Worm (Caenorhabditis elegans) whole organism, L1 larva: ENCODE measurements around the gene shc-3.

Experiments used
- C04F5.9 ChIP-seq: sonication (generic microtip); optimal IDR thresholded peaks from 2 replicates; lab custom pipeline; 2016; ENCODE audit warnings: missing genetic modification characterization, missing compliant biosample characterization
- C34B4.2 ChIP-seq: sonication (generic microtip); optimal IDR thresholded peaks from 2 replicates; lab custom pipeline; 2017; ENCODE audit warnings: mild to moderate bottlenecking, missing genetic modification characterization, missing compliant biosample characterization
- aha-1 ChIP-seq: fragments of 150-350 bp; optimal IDR thresholded peaks from 2 replicates; lab custom pipeline; 2014; ENCODE audit warnings: missing biosample characterization, missing genetic modification characterization
- ceh-63 ChIP-seq: fragments of 200-800 bp; sonication (Bioruptor generic); optimal IDR thresholded peaks from 2 replicates; lab custom pipeline; 2018; ENCODE audit warnings: mild to moderate bottlenecking, missing genetic modification characterization, missing compliant biosample characterization
- dpl-1 ChIP-seq, 3 experiments: fragments of 150-350 bp in 2 of 3; sonication (generic microtip) in 1 of 3; optimal IDR thresholded peaks; 2 replicates each; lab custom pipeline; 2014 to 2017; ENCODE audit warnings: missing biosample characterization in 3 of 3, missing genetic modification characterization in 3 of 3, missing genetic modification reagents in 3 of 3
- dsc-1 ChIP-seq: sonication (generic microtip); optimal IDR thresholded peaks from 2 replicates; lab custom pipeline; 2016; ENCODE audit warnings: mild to moderate bottlenecking, missing genetic modification characterization, missing compliant biosample characterization
- efl-1 ChIP-seq, 4 experiments: fragments of 150-350 bp; optimal IDR thresholded peaks in 3 of 4; peaks in 1 of 4; 1 replicate in 1 of 4; 2 replicates in 3 of 4; lab custom pipeline; 2014; ENCODE audit warnings: missing biosample characterization in 2 of 4, missing genetic modification characterization in 2 of 4, missing genetic modification reagents in 2 of 4
- elt-2 ChIP-seq: sonication (generic microtip); optimal IDR thresholded peaks from 2 replicates; lab custom pipeline; 2016; ENCODE audit warnings: missing genetic modification characterization, mild to moderate bottlenecking, inconsistent platforms, missing compliant biosample characterization, missing genetic modification reagents
- fkh-10 ChIP-seq: sonication (generic microtip); optimal IDR thresholded peaks from 2 replicates; lab custom pipeline; 2017; ENCODE audit warnings: missing biosample characterization, missing genetic modification reagents, missing genetic modification characterization
- fkh-4 ChIP-seq: sonication (generic microtip); optimal IDR thresholded peaks from 2 replicates; lab custom pipeline; 2016; ENCODE audit warnings: missing compliant biosample characterization, missing genetic modification characterization, borderline replicate concordance
- fkh-8 ChIP-seq: sonication (generic microtip); optimal IDR thresholded peaks from 2 replicates; lab custom pipeline; 2016; ENCODE audit warnings: mild to moderate bottlenecking, missing genetic modification characterization, missing compliant biosample characterization
- fos-1 ChIP-seq: fragments of 150-350 bp; optimal IDR thresholded peaks from 2 replicates; lab custom pipeline; 2014; ENCODE audit warnings: missing biosample characterization, missing genetic modification characterization
- grh-1 ChIP-seq: fragments of 200-800 bp; sonication (Bioruptor generic); IDR thresholded peaks from 2 replicates; pipeline ENCODE4 v1.3.6; 2022; ENCODE audit warnings: missing genetic modification reagents, missing genetic modification characterization, missing compliant biosample characterization
- hlh-17 ChIP-seq: fragments of 200-800 bp; sonication (Bioruptor generic); optimal IDR thresholded peaks from 2 replicates; lab custom pipeline; 2018; ENCODE audit warnings: missing genetic modification characterization, mild to moderate bottlenecking, missing compliant biosample characterization, moderate library complexity, borderline replicate concordance
- jun-1 ChIP-seq: fragments of 150-350 bp; optimal IDR thresholded peaks from 2 replicates; lab custom pipeline; 2014; ENCODE audit warnings: missing biosample characterization, missing genetic modification reagents, missing genetic modification characterization
- lin-13 ChIP-seq: fragments of 150-350 bp; optimal IDR thresholded peaks from 2 replicates; lab custom pipeline; 2014; ENCODE audit warnings: missing biosample characterization, missing genetic modification reagents, missing genetic modification characterization
- lin-15B ChIP-seq: fragments of 150-350 bp; sonication (generic microtip); optimal IDR thresholded peaks from 3 replicates; lab custom pipeline; 2014; ENCODE audit warnings: missing biosample characterization, missing genetic modification characterization
- lin-35 ChIP-seq, 2 experiments: fragments of 150-350 bp; optimal IDR thresholded peaks; 2 replicates each; lab custom pipeline; 2014; ENCODE audit warnings: missing biosample characterization in 2 of 2, missing genetic modification characterization in 2 of 2, missing genetic modification reagents in 2 of 2
- lin-39 ChIP-seq: fragments of 150-350 bp; optimal IDR thresholded peaks from 2 replicates; lab custom pipeline; 2014; ENCODE audit warnings: missing biosample characterization, missing genetic modification reagents, missing genetic modification characterization
- lir-3 ChIP-seq: sonication (generic microtip); optimal IDR thresholded peaks from 2 replicates; lab custom pipeline; 2016; ENCODE audit warnings: mild to moderate bottlenecking, missing genetic modification characterization, moderate library complexity, missing compliant biosample characterization; ENCODE audit not compliant: poor library complexity
- lsy-2 ChIP-seq, 2 experiments: fragments of 150-350 bp; optimal IDR thresholded peaks; 2 replicates each; lab custom pipeline; 2014; ENCODE audit warnings: missing biosample characterization in 2 of 2, missing genetic modification characterization in 2 of 2
- mab-9 ChIP-seq: fragments of 200-800 bp; sonication (Bioruptor generic); IDR thresholded peaks from 2 replicates; pipeline ENCODE4 v1.3.6; 2022; ENCODE audit warnings: missing genetic modification reagents, missing genetic modification characterization, missing compliant biosample characterization
- mdl-1 ChIP-seq, 2 experiments: fragments of 150-350 bp; optimal IDR thresholded peaks; 2 replicates each; lab custom pipeline; 2014 to 2017; ENCODE audit warnings: missing biosample characterization in 2 of 2, missing genetic modification characterization in 2 of 2, inconsistent platforms in 1 of 2
- mef-2 ChIP-seq: fragments of 150-350 bp; optimal IDR thresholded peaks from 2 replicates; lab custom pipeline; 2014; ENCODE audit warnings: missing biosample characterization, missing genetic modification characterization
- nhr-11 ChIP-seq: fragments of 150-350 bp; optimal IDR thresholded peaks from 2 replicates; lab custom pipeline; 2014; ENCODE audit warnings: missing biosample characterization, missing genetic modification characterization
- nhr-12 ChIP-seq: sonication (generic microtip); optimal IDR thresholded peaks from 2 replicates; lab custom pipeline; 2017; ENCODE audit warnings: missing biosample characterization, missing genetic modification characterization
- nhr-47 ChIP-seq: sonication (generic microtip); optimal IDR thresholded peaks from 2 replicates; lab custom pipeline; 2016; ENCODE audit warnings: mild to moderate bottlenecking, missing genetic modification characterization, moderate library complexity, missing compliant biosample characterization
- nhr-71 ChIP-seq: sonication (generic microtip); optimal IDR thresholded peaks from 2 replicates; lab custom pipeline; 2016; ENCODE audit warnings: mild to moderate bottlenecking, missing genetic modification characterization, moderate library complexity, missing compliant biosample characterization
- nhr-77 ChIP-seq: fragments of 150-350 bp; optimal IDR thresholded peaks from 2 replicates; lab custom pipeline; 2014; ENCODE audit warnings: missing biosample characterization, missing genetic modification characterization
- nhr-85 ChIP-seq: sonication (generic microtip); peaks from one replicate; lab custom pipeline; 2016; ENCODE audit warnings: missing genetic modification characterization, inconsistent platforms, missing compliant biosample characterization
- nhr-90 ChIP-seq: sonication (generic microtip); optimal IDR thresholded peaks from 2 replicates; lab custom pipeline; 2016; ENCODE audit warnings: mild to moderate bottlenecking, missing genetic modification characterization, missing compliant biosample characterization; ENCODE audit not compliant: poor library complexity
- pag-3 ChIP-seq: sonication (generic microtip); optimal IDR thresholded peaks from 2 replicates; lab custom pipeline; 2017; ENCODE audit warnings: missing genetic modification characterization, mild to moderate bottlenecking, missing compliant biosample characterization, antibody characterized with exemption, borderline replicate concordance; ENCODE audit not compliant: insufficient read depth
- pqm-1 ChIP-seq: sonication (generic microtip); optimal IDR thresholded peaks from 3 replicates; lab custom pipeline; 2017; ENCODE audit warnings: missing biosample characterization, missing genetic modification characterization
- snu-23 ChIP-seq: sonication (generic microtip); optimal IDR thresholded peaks from 2 replicates; lab custom pipeline; 2016; ENCODE audit warnings: missing genetic modification characterization, missing compliant biosample characterization
- sox-4 ChIP-seq: sonication (generic microtip); optimal IDR thresholded peaks from 2 replicates; lab custom pipeline; 2016; ENCODE audit warnings: missing genetic modification characterization, missing compliant biosample characterization
- sup-37 ChIP-seq: fragments of 200-800 bp; sonication (Bioruptor generic); optimal IDR thresholded peaks from 2 replicates; lab custom pipeline; 2018; ENCODE audit warnings: mild to moderate bottlenecking, missing genetic modification characterization, missing compliant biosample characterization
- swsn-7 ChIP-seq: sonication (generic microtip); optimal IDR thresholded peaks from 2 replicates; lab custom pipeline; 2016; ENCODE audit warnings: missing genetic modification characterization, missing compliant biosample characterization
- tbx-2 ChIP-seq: sonication (generic microtip); optimal IDR thresholded peaks from 2 replicates; lab custom pipeline; 2016; ENCODE audit warnings: missing genetic modification characterization, missing compliant biosample characterization
- tlp-1 ChIP-seq: fragments of 150-350 bp; optimal IDR thresholded peaks from 2 replicates; lab custom pipeline; 2014; ENCODE audit warnings: missing biosample characterization, missing genetic modification characterization
- unc-130 ChIP-seq: fragments of 150-350 bp; optimal IDR thresholded peaks from 2 replicates; lab custom pipeline; 2017; ENCODE audit warnings: missing biosample characterization, missing genetic modification characterization, inconsistent platforms
- vab-15 ChIP-seq: sonication (generic microtip); optimal IDR thresholded peaks from 2 replicates; lab custom pipeline; 2017; ENCODE audit warnings: missing genotype, mild to moderate bottlenecking, missing genetic modification characterization, missing compliant biosample characterization
- xbp-1 ChIP-seq: sonication (generic microtip); optimal IDR thresholded peaks from 2 replicates; lab custom pipeline; 2016; ENCODE audit warnings: missing genetic modification characterization, missing compliant biosample characterization
- zag-1 ChIP-seq: fragments of 150-350 bp; optimal IDR thresholded peaks from 2 replicates; lab custom pipeline; 2014; ENCODE audit warnings: missing biosample characterization, missing genetic modification characterization
- zip-4 ChIP-seq: fragments of 200-800 bp; sonication (Bioruptor generic); optimal IDR thresholded peaks from 2 replicates; lab custom pipeline; 2018; ENCODE audit warnings: mild to moderate bottlenecking, missing genetic modification characterization, moderate library complexity, missing compliant biosample characterization
- ztf-11 ChIP-seq, 2 experiments: sonication (generic microtip); optimal IDR thresholded peaks; 2 replicates each; lab custom pipeline; 2016 to 2017; ENCODE audit warnings: missing genetic modification characterization in 2 of 2, missing biosample characterization in 1 of 2, missing compliant biosample characterization in 1 of 2
- ztf-4 ChIP-seq: fragments of 150-350 bp; optimal IDR thresholded peaks from 2 replicates; lab custom pipeline; 2014; ENCODE audit warnings: missing biosample characterization, missing genetic modification characterization

The shc-3 gene

ce11 chrX:13759676-13760447 is 42.5 kb downstream of the shc-3 start, which contains the start of gene cest-13:
TSS of gene cest-13 (plus strand) at chrX:13760237.
- TF ChIP-seq elt-2 (tag; lab: Kevin White, UChicago) (peak; percentile 70), pqm-1 (tag; lab: Kevin White, UChicago) (no peak)
- TF ChIP-seq, all 84 proteins: peak for 1

ce11 chrX:13767282-13767681 is 49.9 kb downstream of the shc-3 start:
- TF ChIP-seq elt-2 (tag; lab: Kevin White, UChicago) (peak; percentile 13), aha-1 (tag; lab: Kevin White, UChicago) (no peak), lin-15B (tag; lab: Kevin White, UChicago) (no peak), dpl-1 (GFP tag; optimal IDR thresholded peaks at IDR 0.05; lab: Kevin White, UChicago) (no peak), nhr-77 (tag; lab: Kevin White, UChicago) (no peak), mdl-1 (tag; optimal IDR thresholded peaks at IDR 0.05; lab: Kevin White, UChicago) (no peak)

DNA sequence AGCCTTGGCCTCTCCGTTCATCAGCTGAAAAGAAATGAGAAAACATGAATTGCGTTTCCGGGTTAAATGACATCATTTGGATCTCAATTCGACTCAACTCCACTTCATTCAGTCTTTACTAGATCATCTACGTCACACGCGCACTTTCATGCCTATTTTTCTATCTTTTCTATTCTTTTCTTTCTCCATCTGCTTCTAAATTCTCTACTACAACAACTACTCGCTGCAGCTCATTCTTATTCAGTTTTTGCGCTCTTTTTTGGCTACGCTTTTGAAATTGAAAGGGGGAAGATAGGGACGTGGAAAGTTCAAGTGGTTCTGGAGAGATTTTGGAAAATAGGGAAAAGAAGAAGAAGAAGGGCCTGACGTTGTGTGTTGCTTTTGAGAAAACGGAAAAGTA is 51.2 kb downstream of the shc-3 start:
- peak; percentile 14 to 61 for TF ChIP-seq lsy-2 (tag; optimal IDR thresholded peaks at IDR 0.05; lab: Kevin White, UChicago)
- TF ChIP-seq pqm-1 (tag; lab: Kevin White, UChicago) = no peak
- TF ChIP-seq nhr-11 = no peak
- TF ChIP-seq tbx-2 (tag; lab: Kevin White, UChicago) = peak; percentile 64
- TF ChIP-seq fkh-8 = peak; percentile 81
- no peak for TF ChIP-seq nhr-77 (tag; lab: Kevin White, UChicago)
- no peak for TF ChIP-seq unc-130
- TF ChIP-seq snu-23 (GFP tag; lab: Kevin White, UChicago) = peak; percentile 16
- TF ChIP-seq lin-13 (GFP tag; lab: Kevin White, UChicago) = peak; percentile 0
- no peak for TF ChIP-seq nhr-12
- TF ChIP-seq mab-9 = no peak
- no peak for TF ChIP-seq tlp-1 (tag; lab: Kevin White, UChicago)
- no peak for TF ChIP-seq sox-4 (tag; lab: Kevin White, UChicago)
- TF ChIP-seq mef-2 (tag; lab: Kevin White, UChicago) = peak; percentile 33
- no peak for TF ChIP-seq zip-4 (GFP tag; lab: Kevin White, UChicago)
- no peak for TF ChIP-seq grh-1 (GFP tag; lab: Robert Waterston, UW)
- peak; percentile 73 for TF ChIP-seq nhr-71 (tag; lab: Kevin White, UChicago)
- TF ChIP-seq efl-1 (optimal IDR thresholded peaks at IDR 0.05; lab: Kevin White, UChicago) = peak; percentile 7 to 21
- no peak for TF ChIP-seq efl-1 (GFP tag; optimal IDR thresholded peaks at IDR 0.05 in 1 of 2; lab: Kevin White, UChicago)
- TF ChIP-seq zag-1 = peak; percentile 63
- TF ChIP-seq ztf-11 (tag; optimal IDR thresholded peaks at IDR 0.05; lab: Kevin White, UChicago) = no peak
- TF ChIP-seq ceh-63 = no peak
- no peak for TF ChIP-seq dsc-1 (tag; lab: Kevin White, UChicago)
- peak; percentile 7 for TF ChIP-seq fos-1
- TF ChIP-seq C04F5.9 = no peak
- no peak for TF ChIP-seq lin-39
- TF ChIP-seq elt-2 (tag; lab: Kevin White, UChicago) = no peak
- TF ChIP-seq swsn-7 (tag; lab: Kevin White, UChicago) = peak; percentile 15
- peak; percentile 39 for TF ChIP-seq ztf-4 (tag; lab: Kevin White, UChicago)
- no peak for TF ChIP-seq C34B4.2 (tag; lab: Kevin White, UChicago)
- no peak for TF ChIP-seq vab-15 (tag; lab: Kevin White, UChicago)
- no peak for TF ChIP-seq lin-35 (GFP tag; optimal IDR thresholded peaks at IDR 0.05; lab: Kevin White, UChicago)
- no peak for TF ChIP-seq lir-3 (tag; lab: Kevin White, UChicago)
- no peak for TF ChIP-seq hlh-17
- peak; percentile 88 for TF ChIP-seq fkh-10 (GFP tag; lab: Kevin White, UChicago)
- no peak for TF ChIP-seq jun-1
- TF ChIP-seq nhr-90 (tag; lab: Kevin White, UChicago) = no peak
- TF ChIP-seq xbp-1 (tag; lab: Kevin White, UChicago) = peak; percentile 32
- TF ChIP-seq fkh-4 (tag; lab: Kevin White, UChicago) = no peak
- no peak for TF ChIP-seq nhr-85 (tag; lab: Kevin White, UChicago)
- no peak for TF ChIP-seq sup-37 (GFP tag; lab: Kevin White, UChicago)
- TF ChIP-seq pag-3 = no peak
- TF ChIP-seq nhr-47 (tag; lab: Kevin White, UChicago) = peak; percentile 50
